Worm (Caenorhabditis elegans) whole organism, L3 larva: ENCODE results near the gene ZK637.15.

Source experiments
- egl-27 ChIP-seq: sonication (generic microtip); optimal IDR thresholded peaks from 4 replicates; lab custom pipeline; 2017; ENCODE audit warnings: missing biosample characterization, missing genetic modification reagents, missing genetic modification characterization
- elt-2 ChIP-seq: sonication (generic microtip); optimal IDR thresholded peaks from 2 replicates; lab custom pipeline; 2016; ENCODE audit warnings: missing genetic modification reagents, mild to moderate bottlenecking, missing genetic modification characterization, missing compliant biosample characterization
- jun-1 ChIP-seq: fragments of 150-350 bp; optimal IDR thresholded peaks from 2 replicates; lab custom pipeline; 2014; ENCODE audit warnings: missing biosample characterization, missing genetic modification reagents, missing genetic modification characterization
- mdl-1 ChIP-seq: fragments of 150-350 bp; optimal IDR thresholded peaks from 2 replicates; lab custom pipeline; 2014; ENCODE audit warnings: missing biosample characterization, missing genetic modification characterization
- pqm-1 ChIP-seq: fragments of 150-350 bp; optimal IDR thresholded peaks from 2 replicates; lab custom pipeline; 2017; ENCODE audit warnings: missing biosample characterization, missing genetic modification characterization, inconsistent platforms
- unc-62 ChIP-seq: fragments of 150-350 bp; sonication (generic microtip); optimal IDR thresholded peaks from 4 replicates; lab custom pipeline; 2014; ENCODE audit warnings: missing biosample characterization, missing genetic modification reagents, missing genetic modification characterization

DNA sequence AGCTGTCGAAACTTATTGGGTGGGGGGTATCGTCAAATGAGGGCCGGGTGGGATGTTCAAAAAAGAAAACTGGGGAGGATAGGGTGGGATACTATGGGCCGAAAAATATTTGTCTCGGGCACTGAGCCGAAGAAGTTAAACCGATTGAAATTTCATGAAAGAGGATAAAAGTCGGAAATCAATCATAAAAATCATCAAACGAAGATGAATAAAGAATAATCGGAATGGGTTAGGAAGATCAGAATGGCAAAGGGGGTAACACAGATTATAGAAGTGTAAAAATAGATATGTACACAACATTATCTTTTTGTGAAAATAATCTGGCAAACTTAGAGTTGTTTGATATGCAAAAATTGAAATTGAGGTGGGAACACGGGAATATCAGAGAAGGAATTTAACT lies 35.7 kb downstream of the ZK637.15 start:
- TF ChIP-seq elt-2 (tag; lab: Kevin White, UChicago) (no peak), mdl-1 (no peak), egl-27 (tag; lab: Kevin White, UChicago) (no peak), jun-1 (tag; lab: Kevin White, UChicago) (no peak), unc-62 (GFP tag; lab: Kevin White, UChicago) (no peak), pqm-1 (tag; lab: Kevin White, UChicago) (no peak)
